Fruit fly (Drosophila melanogaster) whole organism: ENCODE measurements around the gene CG1640.

Source experiments
- CG8478 ChIP-seq: fragments of >200 bp; optimal IDR thresholded peaks from 2 replicates; lab custom pipeline; 2018; ENCODE audit warnings: inconsistent platforms
- psq ChIP-seq: fragments of >200 bp; optimal IDR thresholded peaks from 2 replicates; lab custom pipeline; 2017
- usp ChIP-seq: fragments of >200 bp; optimal IDR thresholded peaks from 2 replicates; lab custom pipeline; 2017; ENCODE audit warnings: missing biosample characterization, missing genetic modification characterization, mixed read lengths

dm6 chrX:13384177-13384576 is 13.8 kb downstream of the CG1640 start:
- no peak for TF ChIP-seq CG8478 (lab: Kevin White, UChicago)
- TF ChIP-seq psq: no peak
- TF ChIP-seq usp (GFP tag; lab: Kevin White, UChicago): no peak
